Fruit fly (Drosophila melanogaster) whole organism, adult: Measurements from ENCODE around the gene CG13116.

Source experiments
- CG11617 ChIP-seq: fragments of 200-800 bp; sonication (Bioruptor generic); optimal IDR thresholded peaks from 2 replicates; lab custom pipeline; 2017; ENCODE audit warnings: mild to moderate bottlenecking, missing biosample characterization, missing genetic modification reagents, missing genetic modification characterization
- CG12768 ChIP-seq: fragments of 200-800 bp; sonication (Bioruptor generic); optimal IDR thresholded peaks from 2 replicates; lab custom pipeline; 2017; ENCODE audit warnings: missing biosample characterization, missing genetic modification characterization, mild to moderate bottlenecking, moderate library complexity, missing genetic modification reagents
- CG1620 ChIP-seq: fragments of 200-800 bp; sonication (Bioruptor generic); optimal IDR thresholded peaks from 2 replicates; lab custom pipeline; 2016; ENCODE audit warnings: missing biosample characterization, missing genetic modification characterization
- CG7101 ChIP-seq: fragments of 200-800 bp; sonication (Bioruptor generic); optimal IDR thresholded peaks from 2 replicates; lab custom pipeline; 2018; ENCODE audit warnings: missing biosample characterization, mild to moderate bottlenecking, missing genetic modification characterization, moderate library complexity
- Clk ChIP-seq: fragments of 200-800 bp; sonication (Bioruptor generic); optimal IDR thresholded peaks from 2 replicates; lab custom pipeline; 2017; ENCODE audit warnings: missing biosample characterization, missing genetic modification characterization
- Hr96 ChIP-seq: fragments of 200-800 bp; sonication (Bioruptor generic); optimal IDR thresholded peaks from 2 replicates; lab custom pipeline; 2016; ENCODE audit warnings: missing biosample characterization, missing genetic modification characterization
- Mnt ChIP-seq: fragments of 200-800 bp; sonication (Bioruptor generic); optimal IDR thresholded peaks from 2 replicates; lab custom pipeline; 2016; ENCODE audit warnings: missing biosample characterization, mild to moderate bottlenecking, missing genetic modification characterization
- bab1 ChIP-seq: fragments of 200-800 bp; sonication (Bioruptor generic); optimal IDR thresholded peaks from 3 replicates; lab custom pipeline; 2019; ENCODE audit warnings: missing biosample characterization, mild to moderate bottlenecking, missing genetic modification characterization, moderate library complexity
- cic ChIP-seq: fragments of 200-800 bp; sonication (Bioruptor generic); optimal IDR thresholded peaks from 2 replicates; lab custom pipeline; 2017; ENCODE audit warnings: missing biosample characterization, mild to moderate bottlenecking, missing genetic modification characterization, moderate library complexity
- cnc ChIP-seq, 2 experiments: fragments of >200 bp; optimal IDR thresholded peaks; 2 replicates each; lab custom pipeline; 2017
- tj ChIP-seq: fragments of 200-800 bp; sonication (Bioruptor generic); optimal IDR thresholded peaks from 3 replicates; lab custom pipeline; 2017; ENCODE audit warnings: missing biosample characterization, mild to moderate bottlenecking, missing genetic modification characterization, moderate library complexity

- TF ChIP-seq Hr96 (no peak), Mnt (no peak), CG12768 (GFP tag; lab: Kevin White, UChicago) (no peak), Clk (GFP tag; lab: Kevin White, UChicago) (no peak), CG1620 (GFP tag; lab: Kevin White, UChicago) (no peak), tj (no peak), bab1 (GFP tag; lab: Kevin White, UChicago) (no peak), cic (GFP tag; lab: Kevin White, UChicago) (no peak), CG7101 (tag; lab: Kevin White, UChicago) (peak; percentile 18), CG11617 (GFP tag; lab: Kevin White, UChicago) (no peak), cnc (optimal IDR thresholded peaks at IDR 0.05; lab: Kevin White, UChicago) (no peak)
Observed at dm6 chr2L:9737803-9738202, 8.1 kb downstream of the CG13116 start.
